Fruit fly (Drosophila melanogaster) whole organism, embryonic: ENCODE measurements around the gene Tlk.

Experiments used
- ATbp ChIP-seq: fragments of 200-800 bp; sonication (Bioruptor generic); optimal IDR thresholded peaks from 2 replicates; lab custom pipeline; 2017; ENCODE audit warnings: missing biosample characterization, mild to moderate bottlenecking, missing genetic modification characterization, missing genetic modification reagents
- Aef1 ChIP-seq: fragments of 200-800 bp; sonication (Bioruptor generic); IDR thresholded peaks from 3 replicates; pipeline ENCODE4 v1.3.6; 2022; ENCODE audit warnings: missing biosample characterization, missing genetic modification characterization
- B-H2 ChIP-seq: fragments of 200-800 bp; sonication (Bioruptor generic); optimal IDR thresholded peaks from 2 replicates; lab custom pipeline; 2018; ENCODE audit warnings: missing biosample characterization, mild to moderate bottlenecking, missing genetic modification characterization
- Bteb2 ChIP-seq: fragments of 200-800 bp; sonication (Bioruptor generic); optimal IDR thresholded peaks from 2 replicates; lab custom pipeline; 2016; ENCODE audit warnings: missing biosample characterization, missing genetic modification characterization
- CG10209 ChIP-seq: fragments of 200-800 bp; sonication (Bioruptor generic); optimal IDR thresholded peaks from 3 replicates; lab custom pipeline; 2017; ENCODE audit warnings: missing biosample characterization, mild to moderate bottlenecking, missing genetic modification characterization, missing genetic modification reagents
- CG10431 ChIP-seq: fragments of 200-800 bp; sonication (Bioruptor generic); optimal IDR thresholded peaks from 3 replicates; lab custom pipeline; 2018; ENCODE audit warnings: missing biosample characterization, mild to moderate bottlenecking, missing genetic modification characterization
- CG10565 ChIP-seq: fragments of 200-800 bp; sonication (Bioruptor generic); optimal IDR thresholded peaks from 3 replicates; lab custom pipeline; 2016; ENCODE audit warnings: missing biosample characterization, mild to moderate bottlenecking, missing genetic modification characterization
- CG10654 ChIP-seq: fragments of 200-800 bp; sonication (Bioruptor generic); optimal IDR thresholded peaks from 2 replicates; lab custom pipeline; 2016; ENCODE audit warnings: missing biosample characterization, missing genetic modification characterization
- CG10959 ChIP-seq: fragments of 200-800 bp; sonication (Bioruptor generic); IDR thresholded peaks from 2 replicates; pipeline ENCODE4 v1.3.6; 2022; ENCODE audit warnings: missing biosample characterization, missing genetic modification characterization
- CG11093 ChIP-seq: fragments of 200-800 bp; sonication (Bioruptor generic); IDR thresholded peaks from 3 replicates; pipeline ENCODE4 v1.3.6; 2022; ENCODE audit warnings: missing biosample characterization, missing genetic modification characterization
- CG13775 ChIP-seq: fragments of 200-800 bp; sonication (Bioruptor generic); optimal IDR thresholded peaks from 3 replicates; lab custom pipeline; 2017; ENCODE audit warnings: missing biosample characterization, mild to moderate bottlenecking, missing genetic modification characterization
- CG14710 ChIP-seq: fragments of 200-800 bp; sonication (Bioruptor generic); optimal IDR thresholded peaks from 3 replicates; lab custom pipeline; 2019; ENCODE audit warnings: missing biosample characterization, mild to moderate bottlenecking, missing genetic modification characterization, moderate library complexity
- CG14860 ChIP-seq: fragments of 200-800 bp; sonication (Bioruptor generic); IDR thresholded peaks from 3 replicates; pipeline ENCODE4 v1.3.6; 2022; ENCODE audit warnings: missing biosample characterization, missing genetic modification characterization; ENCODE audit not compliant: partially characterized antibody
- CG1529 ChIP-seq: fragments of 200-800 bp; sonication (Bioruptor generic); optimal IDR thresholded peaks from 3 replicates; lab custom pipeline; 2018; ENCODE audit warnings: missing biosample characterization, missing genetic modification characterization
- CG18764 ChIP-seq: fragments of 200-800 bp; sonication (Bioruptor generic); optimal IDR thresholded peaks from 3 replicates; lab custom pipeline; 2016; ENCODE audit warnings: missing biosample characterization, missing genetic modification characterization
- CG30403 ChIP-seq: fragments of 200-800 bp; sonication (Bioruptor generic); optimal IDR thresholded peaks from 3 replicates; lab custom pipeline; 2016; ENCODE audit warnings: missing biosample characterization, missing genetic modification characterization
- CG31365 ChIP-seq: fragments of 200-800 bp; sonication (Bioruptor generic); optimal IDR thresholded peaks from 2 replicates; lab custom pipeline; 2018; ENCODE audit warnings: missing biosample characterization, mild to moderate bottlenecking, missing genetic modification characterization
- CG33213 ChIP-seq: fragments of 200-800 bp; sonication (Bioruptor generic); optimal IDR thresholded peaks from 3 replicates; lab custom pipeline; 2016; ENCODE audit warnings: missing biosample characterization, missing genetic modification characterization
- CG33557 ChIP-seq: fragments of 200-800 bp; sonication (Bioruptor generic); optimal IDR thresholded peaks from 2 replicates; lab custom pipeline; 2019; ENCODE audit warnings: missing biosample characterization, mild to moderate bottlenecking, missing genetic modification characterization, moderate library complexity
- CG4282 ChIP-seq: fragments of 200-800 bp; sonication (Bioruptor generic); optimal IDR thresholded peaks from 2 replicates; lab custom pipeline; 2016; ENCODE audit warnings: missing biosample characterization, missing genetic modification characterization
- CG9932 ChIP-seq: fragments of 200-800 bp; sonication (Bioruptor generic); IDR thresholded peaks from 2 replicates; pipeline ENCODE4 v1.3.6; 2022; ENCODE audit warnings: missing biosample characterization, missing genetic modification characterization
- Doc2 ChIP-seq: fragments of 200-800 bp; sonication (Bioruptor generic); IDR thresholded peaks from 2 replicates; pipeline ENCODE4 v1.3.6; 2022; ENCODE audit warnings: missing biosample characterization, missing genetic modification characterization
- Doc3 ChIP-seq: fragments of 200-800 bp; sonication (Bioruptor generic); IDR thresholded peaks from 3 replicates; pipeline ENCODE4 v1.3.6; 2022; ENCODE audit warnings: missing biosample characterization, missing genetic modification characterization; ENCODE audit not compliant: partially characterized antibody
- GATAe ChIP-seq: fragments of 200-800 bp; sonication (Bioruptor generic); conservative IDR thresholded peaks from 2 replicates; pipeline ENCODE4 v1.3.6; 2022; ENCODE audit warnings: missing biosample characterization, missing genetic modification characterization
- Hey ChIP-seq: fragments of 200-800 bp; sonication (Bioruptor generic); optimal IDR thresholded peaks from 3 replicates; lab custom pipeline; 2018; ENCODE audit warnings: missing biosample characterization, mild to moderate bottlenecking, missing genetic modification characterization
- HmgZ ChIP-seq: fragments of 200-800 bp; sonication (Bioruptor generic); optimal IDR thresholded peaks from 2 replicates; lab custom pipeline; 2018; ENCODE audit warnings: missing biosample characterization, mild to moderate bottlenecking, missing genetic modification characterization
- NK7.1 ChIP-seq: fragments of 200-800 bp; sonication (Bioruptor generic); optimal IDR thresholded peaks from 3 replicates; lab custom pipeline; 2016; ENCODE audit warnings: missing biosample characterization, missing genetic modification characterization
- NfI ChIP-seq: fragments of 200-800 bp; sonication (Bioruptor generic); optimal IDR thresholded peaks from 3 replicates; lab custom pipeline; 2018; ENCODE audit warnings: missing biosample characterization, mild to moderate bottlenecking, missing genetic modification characterization, moderate library complexity
- Sry-β ChIP-seq: fragments of 200-800 bp; sonication (Bioruptor generic); optimal IDR thresholded peaks from 2 replicates; lab custom pipeline; 2018; ENCODE audit warnings: missing biosample characterization, mild to moderate bottlenecking, missing genetic modification characterization, moderate library complexity
- Trl ChIP-seq, 3 experiments: fragments of >200 bp in 2 of 3; fragments of 200-800 bp in 1 of 3; sonication (Bioruptor generic) in 1 of 3; optimal IDR thresholded peaks; 2 replicates in 1 of 3; 3 replicates in 2 of 3; lab custom pipeline; 2016 to 2017; ENCODE audit warnings: missing biosample characterization in 1 of 3, missing genetic modification characterization in 1 of 3
- Usf ChIP-seq: fragments of 200-800 bp; sonication (Bioruptor generic); optimal IDR thresholded peaks from 2 replicates; lab custom pipeline; 2017; ENCODE audit warnings: missing genotype, missing biosample characterization, missing genetic modification characterization
- crol ChIP-seq: fragments of 200-800 bp; sonication (Bioruptor generic); IDR thresholded peaks from 2 replicates; pipeline ENCODE4 v1.3.6; 2022; ENCODE audit warnings: missing biosample characterization, missing genetic modification characterization
- cwo ChIP-seq: fragments of 200-800 bp; sonication (Bioruptor generic); optimal IDR thresholded peaks from 3 replicates; lab custom pipeline; 2017; ENCODE audit warnings: missing biosample characterization, missing genetic modification characterization, mild to moderate bottlenecking, moderate library complexity, missing genetic modification reagents
- ems ChIP-seq: fragments of 200-800 bp; sonication (Bioruptor generic); optimal IDR thresholded peaks from 3 replicates; lab custom pipeline; 2016; ENCODE audit warnings: missing biosample characterization, missing genetic modification characterization
- ewg ChIP-seq: fragments of 200-800 bp; sonication (Bioruptor generic); optimal IDR thresholded peaks from 3 replicates; lab custom pipeline; 2017; ENCODE audit warnings: mild to moderate bottlenecking, missing biosample characterization, missing genetic modification reagents, missing genetic modification characterization
- gsb ChIP-seq: fragments of 200-800 bp; sonication (Bioruptor generic); IDR thresholded peaks from 2 replicates; pipeline ENCODE4 v1.3.6; 2022; ENCODE audit warnings: missing biosample characterization, missing genetic modification characterization
- lilli ChIP-seq: fragments of 200-800 bp; sonication (Bioruptor generic); optimal IDR thresholded peaks from 3 replicates; lab custom pipeline; 2016; ENCODE audit warnings: missing biosample characterization, missing genetic modification characterization
- nmo ChIP-seq: fragments of 200-800 bp; sonication (Bioruptor generic); optimal IDR thresholded peaks from 2 replicates; lab custom pipeline; 2018; ENCODE audit warnings: missing biosample characterization, mild to moderate bottlenecking, missing genetic modification characterization, moderate library complexity
- pb ChIP-seq: fragments of 200-800 bp; sonication (Bioruptor generic); optimal IDR thresholded peaks from 3 replicates; lab custom pipeline; 2016; ENCODE audit warnings: missing biosample characterization, missing genetic modification characterization
- peb ChIP-seq: fragments of 200-800 bp; sonication (Bioruptor generic); IDR thresholded peaks from 2 replicates; pipeline ENCODE4 v1.3.6; 2022; ENCODE audit warnings: missing biosample characterization, missing genetic modification characterization
- pnt ChIP-seq: fragments of 200-800 bp; sonication (Bioruptor generic); optimal IDR thresholded peaks from 3 replicates; lab custom pipeline; 2016; ENCODE audit warnings: missing biosample characterization, missing genetic modification characterization
- shn ChIP-seq: fragments of 200-800 bp; sonication (Bioruptor generic); optimal IDR thresholded peaks from 3 replicates; lab custom pipeline; 2016; ENCODE audit warnings: missing biosample characterization, missing genetic modification characterization
- sob ChIP-seq: fragments of 200-800 bp; sonication (Bioruptor generic); IDR thresholded peaks from 2 replicates; pipeline ENCODE4 v1.3.6; 2022; ENCODE audit warnings: missing biosample characterization, missing genetic modification characterization
- sug ChIP-seq: fragments of 200-800 bp; optimal IDR thresholded peaks from 2 replicates; lab custom pipeline; 2019; ENCODE audit warnings: missing biosample characterization, mild to moderate bottlenecking, missing genetic modification characterization, moderate library complexity
- tll ChIP-seq, 2 experiments: fragments of 200-800 bp in 1 of 2; fragments of >200 bp in 1 of 2; sonication (Bioruptor generic) in 1 of 2; optimal IDR thresholded peaks; 2 replicates each; lab custom pipeline; 2017 to 2019; ENCODE audit warnings: missing biosample characterization in 2 of 2, missing genetic modification characterization in 2 of 2, mild to moderate bottlenecking in 1 of 2, moderate library complexity in 1 of 2
- trh ChIP-seq: fragments of 200-800 bp; sonication (Bioruptor generic); optimal IDR thresholded peaks from 2 replicates; lab custom pipeline; 2016; ENCODE audit warnings: missing biosample characterization, missing genetic modification characterization
- wor ChIP-seq: fragments of 200-800 bp; sonication (Bioruptor generic); IDR thresholded peaks from 2 replicates; pipeline ENCODE4 v1.3.6; 2022; ENCODE audit warnings: missing biosample characterization, missing genetic modification characterization
- zf30C ChIP-seq: fragments of 200-800 bp; sonication (Bioruptor generic); optimal IDR thresholded peaks from 3 replicates; lab custom pipeline; 2018; ENCODE audit warnings: missing biosample characterization, mild to moderate bottlenecking, missing genetic modification characterization
- zfh1 ChIP-seq: fragments of 200-800 bp; sonication (Bioruptor generic); IDR thresholded peaks from 3 replicates; pipeline ENCODE4 v1.3.6; 2022; ENCODE audit warnings: missing biosample characterization, missing genetic modification characterization

The Tlk gene

dm6 chrX:3742002-3742722 lies 22.4 kb downstream of the Tlk start (continued):
- TF ChIP-seq GATAe (GFP tag; lab: Robert Waterston, UW) (peak; percentile 98), Trl (optimal IDR thresholded peaks at IDR 0.05; lab: Kevin White, UChicago) (peak; percentile 71 to 88), Trl (GFP tag; optimal IDR thresholded peaks at IDR 0.05; lab: Kevin White, UChicago) (peak; percentile 99), ems (GFP tag; lab: Kevin White, UChicago) (peak; percentile 99), CG9932 (GFP tag; lab: Robert Waterston, UW) (peak; percentile 100), cwo (GFP tag; lab: Kevin White, UChicago) (peak; percentile 99), lilli (GFP tag; lab: Kevin White, UChicago) (peak; percentile 100), pnt (GFP tag; lab: Kevin White, UChicago) (peak; percentile 99), CG33213 (GFP tag; lab: Kevin White, UChicago) (peak; percentile 99), CG10431 (GFP tag; lab: Kevin White, UChicago) (peak; percentile 99), shn (peak; percentile 98), CG10565 (peak; percentile 97), Hey (tag; lab: Kevin White, UChicago) (peak; percentile 98), CG14860 (peak; percentile 37; the same call in 1 of the 3 replicates), nmo (peak; percentile 99), CG10209 (peak; percentile 100), gsb (GFP tag; lab: Robert Waterston, UW) (peak; percentile 99), CG11093 (GFP tag; lab: Robert Waterston, UW) (peak; percentile 99), zfh1 (peak; percentile 100), CG10959 (GFP tag; lab: Robert Waterston, UW) (peak; percentile 99), NfI (GFP tag; lab: Kevin White, UChicago) (peak; percentile 99), sob (peak; percentile 100), zf30C (GFP tag; lab: Kevin White, UChicago) (peak; percentile 89), HmgZ (tag; lab: Kevin White, UChicago) (peak; percentile 100), Doc3 (GFP tag; lab: Robert Waterston, UW) (0 out of 3 replicates have a peak, but pooled peaks have one; percentile 2), peb (GFP tag; lab: Robert Waterston, UW) (peak; percentile 99), CG14710 (tag; lab: Kevin White, UChicago) (peak; percentile 98), Sry-β (GFP tag; lab: Kevin White, UChicago) (peak; percentile 63), crol (GFP tag; lab: Robert Waterston, UW) (peak; percentile 85), Bteb2 (peak; percentile 99), B-H2 (GFP tag; lab: Kevin White, UChicago) (peak; percentile 100), CG1529 (GFP tag; lab: Kevin White, UChicago) (peak; percentile 99), CG33557 (GFP tag; lab: Kevin White, UChicago) (peak; percentile 100), CG30403 (GFP tag; lab: Kevin White, UChicago) (peak; percentile 100), sug (peak; percentile 99), tll (GFP tag; optimal IDR thresholded peaks at IDR 0.05; lab: Kevin White, UChicago) (peak; percentile 36 to 85), Doc2 (GFP tag; lab: Robert Waterston, UW) (peak; percentile 97), trh (GFP tag; lab: Kevin White, UChicago) (peak; percentile 99), CG31365 (tag; lab: Kevin White, UChicago) (peak; percentile 95), CG4282 (GFP tag; lab: Kevin White, UChicago) (peak; percentile 97), wor (peak; percentile 99), NK7.1 (GFP tag; lab: Kevin White, UChicago) (peak; percentile 99), ewg (GFP tag; lab: Kevin White, UChicago) (peak; percentile 98), ATbp (GFP tag; lab: Kevin White, UChicago) (peak; percentile 100), CG13775 (GFP tag; lab: Kevin White, UChicago) (peak; percentile 99), Aef1 (GFP tag; lab: Robert Waterston, UW) (peak; percentile 99), CG10654 (GFP tag; lab: Kevin White, UChicago) (peak; percentile 99), CG18764 (GFP tag; lab: Kevin White, UChicago) (peak; percentile 99), Usf (GFP tag; lab: Kevin White, UChicago) (peak; percentile 99), pb (peak; percentile 98)
